Worm (Caenorhabditis elegans) whole organism, L3 larva: ENCODE results near the gene F16G10.6.

Source experiments
- ceh-16 ChIP-seq: sonication (generic microtip); optimal IDR thresholded peaks from 2 replicates; lab custom pipeline; 2017; ENCODE audit warnings: missing biosample characterization, missing genetic modification characterization
- ceh-28 ChIP-seq: fragments of 150-350 bp; optimal IDR thresholded peaks from 2 replicates; lab custom pipeline; 2014; ENCODE audit warnings: missing biosample characterization, missing genetic modification reagents, missing genetic modification characterization
- ceh-82 ChIP-seq: fragments of 150-350 bp; optimal IDR thresholded peaks from 2 replicates; lab custom pipeline; 2014; ENCODE audit warnings: missing biosample characterization, missing genetic modification characterization
- daf-12 ChIP-seq: fragments of 150-350 bp; optimal IDR thresholded peaks from 2 replicates; lab custom pipeline; 2014; ENCODE audit warnings: missing biosample characterization, missing genetic modification reagents, missing genetic modification characterization
- elt-1 ChIP-seq: fragments of 150-350 bp; optimal IDR thresholded peaks from 2 replicates; lab custom pipeline; 2014; ENCODE audit warnings: missing biosample characterization, missing genetic modification characterization
- fkh-10 ChIP-seq: sonication (generic microtip); optimal IDR thresholded peaks from 2 replicates; lab custom pipeline; 2017; ENCODE audit warnings: missing biosample characterization, missing genetic modification reagents, missing genetic modification characterization
- jun-1 ChIP-seq: fragments of 150-350 bp; optimal IDR thresholded peaks from 2 replicates; lab custom pipeline; 2014; ENCODE audit warnings: missing biosample characterization, missing genetic modification reagents, missing genetic modification characterization
- lin-39 ChIP-seq: fragments of 150-350 bp; optimal IDR thresholded peaks from 2 replicates; lab custom pipeline; 2018; ENCODE audit warnings: missing biosample characterization, missing genetic modification reagents, missing genetic modification characterization
- lsy-12 ChIP-seq: sonication (generic microtip); optimal IDR thresholded peaks from 2 replicates; lab custom pipeline; 2016; ENCODE audit warnings: mild to moderate bottlenecking, missing genetic modification characterization, missing compliant biosample characterization
- nhr-12 ChIP-seq: fragments of 150-350 bp; optimal IDR thresholded peaks from 2 replicates; lab custom pipeline; 2014; ENCODE audit warnings: missing biosample characterization, missing genetic modification characterization
- nhr-23 ChIP-seq: fragments of 150-350 bp; optimal IDR thresholded peaks from 2 replicates; lab custom pipeline; 2014; ENCODE audit warnings: missing biosample characterization, missing genetic modification reagents, missing genetic modification characterization
- nhr-25 ChIP-seq: sonication (generic microtip); optimal IDR thresholded peaks from 2 replicates; lab custom pipeline; 2017; ENCODE audit warnings: missing biosample characterization, missing genetic modification characterization
- nhr-28 ChIP-seq: fragments of 150-350 bp; optimal IDR thresholded peaks from 2 replicates; lab custom pipeline; 2014; ENCODE audit warnings: missing biosample characterization, missing genetic modification characterization
- nhr-67 ChIP-seq: fragments of 150-350 bp; optimal IDR thresholded peaks from 2 replicates; lab custom pipeline; 2014; ENCODE audit warnings: missing biosample characterization, missing genetic modification characterization
- pha-4 ChIP-seq: fragments of 150-350 bp; optimal IDR thresholded peaks from 2 replicates; lab custom pipeline; 2014; ENCODE audit warnings: missing biosample characterization, missing genetic modification reagents, missing genetic modification characterization
- skn-1 ChIP-seq: fragments of 150-350 bp; optimal IDR thresholded peaks from 2 replicates; lab custom pipeline; 2014; ENCODE audit warnings: missing biosample characterization, missing genetic modification characterization
- tbx-2 ChIP-seq: sonication (generic microtip); optimal IDR thresholded peaks from 2 replicates; lab custom pipeline; 2016; ENCODE audit warnings: mild to moderate bottlenecking, missing genetic modification characterization, missing compliant biosample characterization
- unc-39 ChIP-seq: sonication (generic microtip); optimal IDR thresholded peaks from 4 replicates; lab custom pipeline; 2017; ENCODE audit warnings: missing biosample characterization, missing genetic modification characterization

F16G10.6 gene

ce11 chrII:2328963-2329442 is 48.6 kb downstream of the F16G10.6 start, which contains the start of the genes ZK1240.8 and ZK1240.1:
Gene ZK1240.8 (minus strand): TSS chrII:2329063.
Gene ZK1240.1 (plus strand): TSS chrII:2329392.
- TF ChIP-seq tbx-2 (no peak), fkh-10 (GFP tag; lab: Kevin White, UChicago) (no peak), lin-39 (no peak), unc-39 (tag; lab: Kevin White, UChicago) (no peak), elt-1 (tag; lab: Kevin White, UChicago) (no peak), daf-12 (tag; lab: Kevin White, UChicago) (no peak), jun-1 (tag; lab: Kevin White, UChicago) (no peak), lsy-12 (tag; lab: Kevin White, UChicago) (no peak), nhr-12 (tag; lab: Kevin White, UChicago) (no peak), pha-4 (tag; lab: Kevin White, UChicago) (no peak), skn-1 (tag; lab: Kevin White, UChicago) (no peak), ceh-16 (tag; lab: Kevin White, UChicago) (no peak), ceh-82 (tag; lab: Kevin White, UChicago) (no peak), nhr-25 (tag; lab: Kevin White, UChicago) (no peak), nhr-28 (tag; lab: Kevin White, UChicago) (no peak), nhr-67 (tag; lab: Kevin White, UChicago) (no peak), ceh-28 (tag; lab: Kevin White, UChicago) (no peak), nhr-23 (no peak)
